Worm (Caenorhabditis elegans): ENCODE results near the gene Y110A2AL.6.

The Y110A2AL.6 gene

DNA sequence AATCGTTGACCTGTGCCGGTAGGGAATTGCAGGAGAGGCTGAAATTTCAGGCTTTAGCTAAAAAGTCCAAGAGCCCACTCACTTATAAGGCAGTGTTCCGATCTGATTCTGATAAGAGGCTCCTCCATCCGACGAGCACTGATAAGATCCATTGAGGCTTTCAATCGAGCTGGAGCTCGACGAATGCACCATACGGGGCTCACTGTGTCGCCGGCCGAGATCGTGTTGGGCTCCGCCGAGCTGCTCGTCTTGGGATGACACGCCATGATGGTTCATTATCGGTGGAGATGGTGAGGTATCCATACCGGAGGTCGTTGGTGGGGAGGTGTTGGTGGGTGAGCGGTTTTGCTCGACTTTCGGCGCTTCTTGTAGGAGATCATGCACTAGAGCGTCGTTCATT, 45.0 kb downstream of the Y110A2AL.6 start:
- no peak for TF ChIP-seq lin-14 (GFP tag; optimal IDR thresholded peaks at IDR 0.05)
- no peak for TF ChIP-seq efl-1 (optimal IDR thresholded peaks at IDR 0.05)
- TF ChIP-seq efl-1 (GFP tag; optimal IDR thresholded peaks at IDR 0.05 in 1 of 2): peak in 1 of 2 experiments; percentile 87

DNA sequence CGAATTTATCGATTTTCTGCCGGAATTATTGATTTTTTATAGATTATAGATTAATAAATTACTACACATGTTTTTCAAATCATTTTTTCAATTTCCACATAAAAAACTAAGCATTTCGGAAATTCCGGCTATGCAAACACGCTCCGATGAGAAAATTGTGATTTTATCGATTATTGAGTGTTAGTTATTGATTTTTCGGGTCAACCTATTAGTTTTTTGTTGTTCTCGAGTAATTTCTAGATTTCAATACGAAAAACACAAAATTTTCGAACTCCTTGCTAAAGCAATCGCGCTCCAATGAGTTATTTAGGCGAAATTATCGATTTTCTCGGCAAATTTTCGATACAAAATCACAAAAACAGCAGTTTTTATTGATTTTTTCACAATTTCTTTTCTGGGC, 46.0 kb downstream of the Y110A2AL.6 start:
- no peak for TF ChIP-seq jun-1 (tag; optimal IDR thresholded peaks at IDR 0.05)
- TF ChIP-seq unc-130 (tag; optimal IDR thresholded peaks at IDR 0.05): no peak
- no peak for TF ChIP-seq irx-1 (tag; optimal IDR thresholded peaks at IDR 0.05)
- TF ChIP-seq C16A3.4 (tag; optimal IDR thresholded peaks at IDR 0.05): no peak
- no peak for TF ChIP-seq sox-4 (tag; optimal IDR thresholded peaks at IDR 0.05)
- no peak for TF ChIP-seq lin-35 (GFP tag; optimal IDR thresholded peaks at IDR 0.05)
- no peak for TF ChIP-seq nhr-76 (tag; optimal IDR thresholded peaks at IDR 0.05)
- no peak for TF ChIP-seq nhr-237 (tag; optimal IDR thresholded peaks at IDR 0.05)
- no peak for TF ChIP-seq lir-3 (tag; optimal IDR thresholded peaks at IDR 0.05; ENCODE audit: poor library complexity)
- TF ChIP-seq skn-1 (tag; optimal IDR thresholded peaks at IDR 0.05): no peak
- no peak for TF ChIP-seq nhr-20 (tag; optimal IDR thresholded peaks at IDR 0.05)
- TF ChIP-seq F16B12.6 (tag; optimal IDR thresholded peaks at IDR 0.05): no peak
- no peak for TF ChIP-seq lsy-2 (tag; optimal IDR thresholded peaks at IDR 0.05)

DNA sequence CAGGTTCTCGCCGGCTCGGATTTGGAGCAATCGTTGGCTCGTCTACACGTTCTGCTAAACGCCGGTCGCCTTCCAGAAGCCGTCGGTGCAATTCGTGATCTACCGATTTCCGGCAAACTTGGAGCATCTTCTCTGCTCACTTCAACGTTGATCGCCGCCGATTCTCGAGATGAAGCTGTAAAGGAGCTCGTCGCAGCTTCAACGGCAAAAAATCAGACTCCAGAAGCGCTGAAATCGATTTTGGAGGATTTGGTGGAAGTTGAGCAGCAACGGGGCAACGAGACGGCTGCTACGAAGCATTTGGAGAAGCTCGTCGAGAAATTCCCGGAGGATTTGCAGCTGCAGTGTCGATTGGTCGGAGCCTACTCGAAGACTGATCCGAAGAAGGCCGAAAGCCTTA, 49.7 kb downstream of the Y110A2AL.6 start:
- TF ChIP-seq efl-3 (GFP tag; optimal IDR thresholded peaks at IDR 0.05) (no peak), mdl-1 (tag; optimal IDR thresholded peaks at IDR 0.05) (no peak), pqm-1 (tag; optimal IDR thresholded peaks at IDR 0.05) (no peak), nhr-71 (tag; optimal IDR thresholded peaks at IDR 0.05) (no peak), aha-1 (tag; optimal IDR thresholded peaks at IDR 0.05) (no peak), hlh-17 (GFP tag; optimal IDR thresholded peaks at IDR 0.05; ENCODE audit: borderline replicate concordance) (no peak), lin-35 (GFP tag; optimal IDR thresholded peaks at IDR 0.05) (no peak), hpl-2 (GFP tag; optimal IDR thresholded peaks at IDR 0.05) (no peak), isw-1 (GFP tag; IDR thresholded peaks at IDR 0.05) (no peak), rnt-1 (tag; optimal IDR thresholded peaks at IDR 0.05) (no peak), mep-1 (tag; optimal IDR thresholded peaks at IDR 0.05) (no peak), mef-2 (tag; optimal IDR thresholded peaks at IDR 0.05) (no peak), mab-9 (GFP tag; IDR thresholded peaks at IDR 0.05) (no peak), xbp-1 (tag; optimal IDR thresholded peaks at IDR 0.05) (no peak), nhr-11 (tag; optimal IDR thresholded peaks at IDR 0.05) (no peak), lin-13 (GFP tag; optimal IDR thresholded peaks at IDR 0.05) (no peak), egl-13 (tag; optimal IDR thresholded peaks at IDR 0.05) (no peak), unc-98 (GFP tag; IDR thresholded peaks at IDR 0.05) (no peak)
